Worm (Caenorhabditis elegans) whole organism, late embryonic: Measurements from ENCODE around the gene clec-227.

ENCODE experiments used
- C08G9.2 ChIP-seq: sonication (generic microtip); optimal IDR thresholded peaks from 2 replicates; lab custom pipeline; 2016; ENCODE audit warnings: mild to moderate bottlenecking, missing genetic modification characterization, moderate library complexity, missing compliant biosample characterization
- Y22D7AL.16 ChIP-seq: sonication (generic microtip); optimal IDR thresholded peaks from 2 replicates; lab custom pipeline; 2016; ENCODE audit warnings: missing genetic modification characterization, missing compliant biosample characterization
- ceh-14 ChIP-seq: sonication (generic microtip); optimal IDR thresholded peaks from 2 replicates; lab custom pipeline; 2016; ENCODE audit warnings: missing genotype, missing genetic modification characterization, missing compliant biosample characterization
- ceh-19 ChIP-seq: fragments of 200-800 bp; sonication (Bioruptor generic); optimal IDR thresholded peaks from 2 replicates; lab custom pipeline; 2018; ENCODE audit warnings: mild to moderate bottlenecking, missing genetic modification characterization, missing compliant biosample characterization
- ceh-2 ChIP-seq: sonication (generic microtip); optimal IDR thresholded peaks from 2 replicates; lab custom pipeline; 2016; ENCODE audit warnings: missing genotype, missing genetic modification characterization, missing compliant biosample characterization
- ceh-31 ChIP-seq: sonication (generic microtip); optimal IDR thresholded peaks from 2 replicates; lab custom pipeline; 2016; ENCODE audit warnings: missing genetic modification characterization, missing compliant biosample characterization
- ceh-6 ChIP-seq: fragments of 200-800 bp; sonication (Bioruptor generic); optimal IDR thresholded peaks from 2 replicates; lab custom pipeline; 2018; ENCODE audit warnings: mild to moderate bottlenecking, missing genetic modification characterization, missing compliant biosample characterization
- ceh-9 ChIP-seq: sonication (generic microtip); optimal IDR thresholded peaks from 2 replicates; lab custom pipeline; 2016; ENCODE audit warnings: mild to moderate bottlenecking, missing genetic modification characterization, inconsistent platforms, missing compliant biosample characterization
- elt-2 ChIP-seq: sonication (generic microtip); optimal IDR thresholded peaks from 2 replicates; lab custom pipeline; 2016; ENCODE audit warnings: missing genetic modification reagents, missing genetic modification characterization, missing compliant biosample characterization
- eyg-1 ChIP-seq: sonication (generic microtip); optimal IDR thresholded peaks from 2 replicates; lab custom pipeline; 2016; ENCODE audit warnings: missing genotype, missing genetic modification characterization, missing compliant biosample characterization
- fkh-10 ChIP-seq: fragments of 150-350 bp; optimal IDR thresholded peaks from 2 replicates; lab custom pipeline; 2014; ENCODE audit warnings: missing biosample characterization, missing genetic modification reagents, missing genetic modification characterization
- fkh-6 ChIP-seq: sonication (generic microtip); optimal IDR thresholded peaks from 2 replicates; lab custom pipeline; 2016; ENCODE audit warnings: missing genetic modification characterization, missing compliant biosample characterization
- hlh-15 ChIP-seq: sonication (generic microtip); optimal IDR thresholded peaks from 2 replicates; lab custom pipeline; 2016; ENCODE audit warnings: missing genetic modification characterization, missing compliant biosample characterization
- hlh-6 ChIP-seq: sonication (generic microtip); optimal IDR thresholded peaks from 2 replicates; lab custom pipeline; 2016; ENCODE audit warnings: missing genotype, missing genetic modification characterization, missing compliant biosample characterization
- lim-6 ChIP-seq: sonication (generic microtip); optimal IDR thresholded peaks from 2 replicates; lab custom pipeline; 2016; ENCODE audit warnings: missing genetic modification characterization, missing compliant biosample characterization
- lin-11 ChIP-seq: fragments of 200-800 bp; sonication (Bioruptor generic); optimal IDR thresholded peaks from 2 replicates; lab custom pipeline; 2018; ENCODE audit warnings: mild to moderate bottlenecking, missing genetic modification characterization, missing compliant biosample characterization
- nhr-11 ChIP-seq: fragments of 150-350 bp; optimal IDR thresholded peaks from 2 replicates; lab custom pipeline; 2014; ENCODE audit warnings: missing biosample characterization, missing genetic modification characterization
- npax-4 ChIP-seq: sonication (generic microtip); optimal IDR thresholded peaks from 2 replicates; lab custom pipeline; 2016; ENCODE audit warnings: missing genetic modification characterization, missing compliant biosample characterization
- odd-2 ChIP-seq: sonication (generic microtip); optimal IDR thresholded peaks from 2 replicates; lab custom pipeline; 2017; ENCODE audit warnings: antibody characterized with exemption, mild to moderate bottlenecking, missing genetic modification characterization, missing compliant biosample characterization
- pat-9 ChIP-seq: fragments of 200-800 bp; sonication (Bioruptor generic); optimal IDR thresholded peaks from 2 replicates; lab custom pipeline; 2018; ENCODE audit warnings: mild to moderate bottlenecking, missing genetic modification characterization, moderate library complexity, missing compliant biosample characterization
- pha-2 ChIP-seq: sonication (generic microtip); optimal IDR thresholded peaks from 2 replicates; lab custom pipeline; 2017; ENCODE audit warnings: mild to moderate bottlenecking, missing genetic modification characterization, missing compliant biosample characterization
- pqm-1 ChIP-seq: sonication (generic microtip); optimal IDR thresholded peaks from 2 replicates; lab custom pipeline; 2016; ENCODE audit warnings: missing genetic modification characterization, missing compliant biosample characterization
- ref-2 ChIP-seq: sonication (generic microtip); optimal IDR thresholded peaks from 2 replicates; lab custom pipeline; 2016; ENCODE audit warnings: missing genetic modification characterization, missing compliant biosample characterization
- rnt-1 ChIP-seq: sonication (generic microtip); optimal IDR thresholded peaks from 2 replicates; lab custom pipeline; 2016; ENCODE audit warnings: missing genetic modification characterization, missing compliant biosample characterization
- sox-2 ChIP-seq: fragments of 200-800 bp; sonication (Bioruptor generic); IDR thresholded peaks from 2 replicates; pipeline ENCODE4 v1.3.6; 2022; ENCODE audit warnings: missing genetic modification reagents, missing genetic modification characterization, missing compliant biosample characterization
- syd-9 ChIP-seq: sonication (generic microtip); optimal IDR thresholded peaks from 2 replicates; lab custom pipeline; 2016; ENCODE audit warnings: mild to moderate bottlenecking, missing genetic modification characterization, moderate library complexity, missing compliant biosample characterization
- tbx-7 ChIP-seq: sonication (generic microtip); optimal IDR thresholded peaks from 2 replicates; lab custom pipeline; 2016; ENCODE audit warnings: missing genotype, missing genetic modification characterization, missing compliant biosample characterization
- ttx-3 ChIP-seq: sonication (generic microtip); optimal IDR thresholded peaks from 2 replicates; lab custom pipeline; 2016; ENCODE audit warnings: missing genetic modification reagents, missing genetic modification characterization, missing compliant biosample characterization
- unc-42 ChIP-seq: sonication (generic microtip); optimal IDR thresholded peaks from 2 replicates; lab custom pipeline; 2016; ENCODE audit warnings: missing genotype, missing genetic modification characterization, missing compliant biosample characterization
- unc-55 ChIP-seq: sonication (generic microtip); optimal IDR thresholded peaks from 2 replicates; lab custom pipeline; 2017; ENCODE audit warnings: missing biosample characterization, missing genetic modification reagents, missing genetic modification characterization
- unc-86 ChIP-seq: sonication (generic microtip); optimal IDR thresholded peaks from 2 replicates; lab custom pipeline; 2016; ENCODE audit warnings: missing genetic modification characterization, missing compliant biosample characterization
- ztf-16 ChIP-seq: sonication (generic microtip); optimal IDR thresholded peaks from 2 replicates; lab custom pipeline; 2017; ENCODE audit warnings: missing genetic modification characterization, missing compliant biosample characterization

Gene clec-227

DNA sequence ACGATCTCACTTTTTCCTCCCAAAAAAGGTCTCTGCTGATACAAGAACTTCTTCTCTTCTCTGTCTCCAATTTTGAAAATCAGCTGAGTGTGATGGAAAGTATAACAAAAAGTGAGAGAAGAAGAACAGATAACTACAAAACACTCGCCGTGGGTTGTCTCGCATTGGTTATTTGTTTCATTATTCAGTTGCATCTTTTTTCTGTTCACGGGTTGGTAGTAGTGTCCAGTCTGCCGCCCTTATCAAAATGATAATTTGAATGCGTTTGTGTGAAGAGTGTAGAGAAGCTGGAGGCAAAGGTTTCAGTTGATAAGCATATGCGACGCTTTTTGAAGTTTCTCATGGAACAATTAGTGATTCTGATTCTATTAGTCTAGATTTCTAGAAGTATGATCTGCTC, 30.7 kb downstream of the clec-227 start:
- TF ChIP-seq C08G9.2 (tag; lab: Kevin White, UChicago) (no peak), sox-2 (no peak), elt-2 (tag; lab: Kevin White, UChicago) (peak; percentile 47), nhr-11 (tag; lab: Kevin White, UChicago) (no peak)

ce11 chrV:14504120-14504519, 31.8 kb downstream of the clec-227 start:
- no peak for TF ChIP-seq pqm-1 (tag; lab: Kevin White, UChicago)
- TF ChIP-seq pat-9 (tag; lab: Kevin White, UChicago) = no peak
- no peak for TF ChIP-seq unc-86 (tag; lab: Kevin White, UChicago)
- no peak for TF ChIP-seq ttx-3 (tag; lab: Kevin White, UChicago)
- TF ChIP-seq Y22D7AL.16 (tag; lab: Kevin White, UChicago) = no peak
- no peak for TF ChIP-seq ceh-14
- TF ChIP-seq npax-4 (tag; lab: Kevin White, UChicago) = no peak
- TF ChIP-seq hlh-6 = no peak
- no peak for TF ChIP-seq pha-2 (tag; lab: Kevin White, UChicago)
- TF ChIP-seq syd-9 (tag; lab: Kevin White, UChicago) = no peak
- TF ChIP-seq elt-2 (tag; lab: Kevin White, UChicago) = no peak
- TF ChIP-seq odd-2 = no peak
- no peak for TF ChIP-seq hlh-15 (tag; lab: Kevin White, UChicago)
- no peak for TF ChIP-seq ceh-6 (GFP tag; lab: Kevin White, UChicago)
- no peak for TF ChIP-seq fkh-6 (tag; lab: Kevin White, UChicago)
- TF ChIP-seq ztf-16 = no peak
- TF ChIP-seq fkh-10 (GFP tag; lab: Kevin White, UChicago) = no peak
- TF ChIP-seq tbx-7 (tag; lab: Kevin White, UChicago) = no peak
- TF ChIP-seq eyg-1 (tag; lab: Kevin White, UChicago) = no peak
- TF ChIP-seq ceh-19 (GFP tag; lab: Kevin White, UChicago) = no peak

DNA sequence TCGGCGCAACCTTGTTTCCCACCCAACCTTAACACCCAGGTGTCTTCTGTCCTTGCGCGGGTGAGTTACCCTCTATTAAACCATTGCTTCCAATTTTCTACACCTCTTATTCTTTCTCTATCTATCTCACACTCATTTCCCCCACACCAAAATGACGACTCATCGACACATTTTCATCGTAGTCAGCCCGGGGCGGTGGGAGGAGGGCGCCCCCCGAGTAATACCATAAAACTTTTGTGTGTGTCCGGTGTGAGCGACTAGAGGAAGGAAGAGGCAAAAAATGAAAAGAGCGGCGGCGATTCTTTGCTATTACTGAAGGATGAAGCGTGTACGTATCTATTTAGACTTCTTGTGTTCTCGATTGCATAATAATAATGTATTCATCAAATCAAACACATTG, 32.4 kb downstream of the clec-227 start:
- TF ChIP-seq npax-4 (tag; lab: Kevin White, UChicago) (no peak), lim-6 (tag; lab: Kevin White, UChicago) (no peak), lin-11 (tag; lab: Kevin White, UChicago) (peak; percentile 3)

ce11 chrV:14505745-14506214, 33.5 kb downstream of the clec-227 start:
- TF ChIP-seq ceh-31 = peak; percentile 10
- TF ChIP-seq ref-2 (tag; lab: Kevin White, UChicago) = peak; percentile 79
- no peak for TF ChIP-seq ceh-9 (tag; lab: Kevin White, UChicago)
- TF ChIP-seq C08G9.2 (tag; lab: Kevin White, UChicago) = peak; percentile 16
- TF ChIP-seq syd-9 (tag; lab: Kevin White, UChicago) = peak; percentile 11
- TF ChIP-seq lim-6 (tag; lab: Kevin White, UChicago) = no peak
- no peak for TF ChIP-seq ceh-6 (GFP tag; lab: Kevin White, UChicago)
- TF ChIP-seq rnt-1 (tag; lab: Kevin White, UChicago) = peak; percentile 45
- TF ChIP-seq elt-2 (tag; lab: Kevin White, UChicago) = peak; percentile 97
- TF ChIP-seq, all 69 proteins: peak for 6

ce11 chrV:14506713-14507675, 34.7 kb downstream of the clec-227 start:
- TF ChIP-seq ztf-16 (no peak), ttx-3 (tag; lab: Kevin White, UChicago) (no peak), rnt-1 (tag; lab: Kevin White, UChicago) (peak; percentile 22), unc-55 (GFP tag; lab: Kevin White, UChicago) (peak; percentile 6), lim-6 (tag; lab: Kevin White, UChicago) (no peak), ref-2 (tag; lab: Kevin White, UChicago) (no peak), pat-9 (tag; lab: Kevin White, UChicago) (no peak), elt-2 (tag; lab: Kevin White, UChicago) (peak; percentile 3), unc-42 (tag; lab: Kevin White, UChicago) (no peak), ceh-2 (tag; lab: Kevin White, UChicago) (no peak)
